Worm (Caenorhabditis elegans): ENCODE results near the gene Y51H4A.23.

DNA sequence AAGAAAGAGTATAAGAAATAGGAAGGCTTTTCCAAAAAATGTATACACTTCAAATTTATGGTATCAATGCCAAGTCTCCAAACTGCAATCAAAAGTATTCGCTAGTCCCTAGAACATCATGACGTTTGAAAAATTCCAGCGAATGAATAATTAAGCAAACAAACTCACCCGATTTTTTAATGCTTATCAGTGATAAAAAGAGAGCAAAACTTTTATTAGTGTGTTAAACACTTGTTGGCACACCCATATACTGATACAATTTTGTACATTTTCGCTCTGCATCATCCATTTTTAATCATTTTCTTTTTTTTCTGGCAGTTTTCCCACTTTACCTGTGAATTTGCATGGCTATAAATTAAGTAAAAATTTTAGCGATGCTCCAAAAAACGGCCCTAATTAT, 13.2 kb downstream of the Y51H4A.23 start, which contains the start of gene Y51H4A.25:
- TF ChIP-seq sox-4 (tag; optimal IDR thresholded peaks at IDR 0.05) = no peak
- TF ChIP-seq sox-2 (GFP tag; IDR thresholded peaks at IDR 0.05) = no peak
- TF ChIP-seq elt-4 (tag; optimal IDR thresholded peaks at IDR 0.05) = no peak
- no peak for TF ChIP-seq unc-55 (GFP tag; optimal IDR thresholded peaks at IDR 0.05)

Data from whole organism, late embryonic.